Worm (Caenorhabditis elegans): ENCODE data around the gene clec-82.

The clec-82 gene

ce11 chrIV:2850586-2850985 is 15.1 kb downstream of the clec-82 start, which contains the start of gene clec-85:
Gene clec-85 (plus strand): TSS chrIV:2850886.
- TF ChIP-seq pha-4 (tag; optimal IDR thresholded peaks at IDR 0.05) (no peak), lin-13 (tag; optimal IDR thresholded peaks at IDR 0.05) (no peak), unc-39 (tag; optimal IDR thresholded peaks at IDR 0.05) (no peak), ceh-39 (tag; optimal IDR thresholded peaks at IDR 0.05) (no peak), mep-1 (tag; optimal IDR thresholded peaks at IDR 0.05) (no peak), mab-5 (tag; optimal IDR thresholded peaks at IDR 0.05) (no peak)

- TF ChIP-seq flh-1 (GFP tag; optimal IDR thresholded peaks at IDR 0.05) (no peak), ces-1 (GFP tag; optimal IDR thresholded peaks at IDR 0.05) (no peak), mls-2 (tag; optimal IDR thresholded peaks at IDR 0.05) (no peak), bed-3 (GFP tag; optimal IDR thresholded peaks at IDR 0.05) (no peak), ceh-83 (GFP tag; optimal IDR thresholded peaks at IDR 0.05) (no peak), drap-1 (GFP tag; optimal IDR thresholded peaks at IDR 0.05) (no peak), pha-4 (tag; optimal IDR thresholded peaks at IDR 0.05) (no peak), elt-1 (tag; optimal IDR thresholded peaks at IDR 0.05; ENCODE audit: borderline replicate concordance, insufficient read depth) (no peak), unc-62 (GFP tag; optimal IDR thresholded peaks at IDR 0.05) (no peak), zip-8 (tag; optimal IDR thresholded peaks at IDR 0.05) (no peak)
Observed at ce11 chrIV:2851625-2852024, 16.2 kb downstream of the clec-82 start.

DNA sequence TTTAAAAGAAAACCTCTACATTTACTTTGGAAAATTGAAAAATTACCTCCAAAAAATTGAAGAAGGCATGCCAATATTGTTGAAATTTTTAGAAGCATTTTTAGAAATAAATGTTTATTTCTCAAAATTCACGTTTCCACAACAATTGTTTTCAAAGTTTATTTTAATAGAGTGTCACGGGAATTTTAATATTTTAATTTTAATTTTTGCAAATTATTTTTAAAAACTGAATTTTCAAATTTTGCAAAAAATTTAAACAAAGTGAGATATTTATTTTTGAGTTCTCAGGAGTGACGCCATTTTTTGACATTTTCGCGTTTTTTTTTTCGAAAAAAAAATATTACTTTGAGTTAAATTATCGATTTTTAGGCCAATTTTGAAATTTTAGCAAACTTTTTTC is 17.7 kb downstream of the clec-82 start, which contains the start of gene Y54G2A.49:
Gene Y54G2A.49, minus strand, starts transcription at position 101 of the 400 bp plus-strand sequence.
- no peak for TF ChIP-seq sem-2 (GFP tag; optimal IDR thresholded peaks at IDR 0.05)
- TF ChIP-seq nhr-2 (tag; optimal IDR thresholded peaks at IDR 0.05): no peak
- TF ChIP-seq elt-3 (tag; optimal IDR thresholded peaks at IDR 0.05): no peak
- no peak for TF ChIP-seq cnd-1 (tag; optimal IDR thresholded peaks at IDR 0.05)
- TF ChIP-seq unc-120 (tag; optimal IDR thresholded peaks at IDR 0.05; ENCODE audit: poor library complexity, severe bottlenecking): no peak
- TF ChIP-seq zip-8 (tag; optimal IDR thresholded peaks at IDR 0.05): no peak
- TF ChIP-seq lsy-2 (tag; optimal IDR thresholded peaks at IDR 0.05): no peak
- TF ChIP-seq mep-1 (tag; optimal IDR thresholded peaks at IDR 0.05): no peak
- no peak for TF ChIP-seq nhr-76 (tag; optimal IDR thresholded peaks at IDR 0.05)
- TF ChIP-seq bed-3 (GFP tag; optimal IDR thresholded peaks at IDR 0.05): no peak
- no peak for TF ChIP-seq nhr-237 (tag; optimal IDR thresholded peaks at IDR 0.05)
- TF ChIP-seq mls-2 (tag; optimal IDR thresholded peaks at IDR 0.05): no peak
- TF ChIP-seq pha-4 (tag; optimal IDR thresholded peaks at IDR 0.05): no peak
- TF ChIP-seq tbx-8 (GFP tag; optimal IDR thresholded peaks at IDR 0.05): no peak
- TF ChIP-seq nhr-28 (tag; optimal IDR thresholded peaks at IDR 0.05): no peak
- no peak for TF ChIP-seq ceh-83 (GFP tag; optimal IDR thresholded peaks at IDR 0.05)
- TF ChIP-seq ces-1 (GFP tag; optimal IDR thresholded peaks at IDR 0.05): no peak
- TF ChIP-seq nhr-12 (tag; optimal IDR thresholded peaks at IDR 0.05): no peak
- TF ChIP-seq flh-1 (GFP tag; optimal IDR thresholded peaks at IDR 0.05): no peak
- TF ChIP-seq ceh-39 (tag; optimal IDR thresholded peaks at IDR 0.05): no peak

DNA sequence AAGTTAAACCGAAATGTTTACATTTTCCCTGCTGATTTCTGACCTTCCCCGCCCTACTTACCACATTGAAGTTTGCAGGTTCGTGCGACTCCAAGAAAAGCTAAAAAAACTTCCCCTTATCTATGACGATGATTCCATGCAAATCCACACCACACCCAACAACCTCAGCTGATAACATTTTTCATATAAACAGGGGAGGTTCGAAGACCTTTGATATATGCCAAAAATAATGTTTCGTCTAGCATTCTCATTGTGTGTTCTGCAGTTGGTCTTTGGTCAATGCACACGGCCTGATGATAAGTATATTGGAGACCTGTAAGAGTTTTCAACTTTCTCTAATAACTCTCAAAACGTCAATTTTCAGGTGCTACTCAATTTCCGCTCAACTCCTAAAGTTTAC is 18.7 kb downstream of the clec-82 start:
- TF ChIP-seq ces-1 (GFP tag; optimal IDR thresholded peaks at IDR 0.05) (no peak), nhr-237 (tag; optimal IDR thresholded peaks at IDR 0.05) (no peak), lsy-2 (tag; optimal IDR thresholded peaks at IDR 0.05) (no peak), nhr-76 (tag; optimal IDR thresholded peaks at IDR 0.05) (no peak)

DNA sequence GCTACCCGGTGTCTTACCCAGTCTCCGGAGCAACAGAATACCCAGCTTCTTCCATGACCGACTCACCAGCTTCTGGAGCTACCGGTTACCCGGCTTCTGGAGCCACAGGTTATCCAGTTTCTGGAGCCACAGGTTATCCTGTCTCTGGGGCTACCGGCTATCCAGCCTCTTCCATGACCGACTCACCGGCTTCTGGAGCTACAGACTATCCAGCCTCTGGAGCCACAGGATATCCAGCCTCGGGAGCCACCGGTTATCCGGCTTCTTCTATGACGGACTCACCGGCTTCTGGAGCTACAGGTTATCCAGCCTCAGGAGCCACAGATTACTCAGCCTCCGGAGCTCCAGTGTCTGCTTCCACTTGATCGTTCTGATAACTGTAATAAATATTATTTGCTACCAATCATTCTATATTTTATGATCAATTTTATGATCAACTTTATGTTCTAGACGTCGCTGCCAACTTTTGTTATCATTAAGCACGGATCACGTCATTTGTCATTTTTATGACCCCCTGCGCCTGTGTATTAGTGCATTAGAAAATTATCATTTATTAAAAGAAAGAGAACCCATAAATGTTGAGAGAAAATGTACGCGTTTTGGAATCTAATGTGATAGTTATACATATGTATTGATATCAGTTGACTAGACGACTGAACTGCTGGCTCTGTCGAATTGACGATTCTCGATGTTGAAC is 19.7 kb downstream of the clec-82 start:
- TF ChIP-seq elt-1 (tag; optimal IDR thresholded peaks at IDR 0.05; ENCODE audit: borderline replicate concordance, insufficient read depth) (no peak), nhr-237 (tag; optimal IDR thresholded peaks at IDR 0.05) (no peak), unc-62 (GFP tag; optimal IDR thresholded peaks at IDR 0.05) (no peak), nhr-28 (tag; optimal IDR thresholded peaks at IDR 0.05) (no peak), lsy-2 (tag; optimal IDR thresholded peaks at IDR 0.05) (no peak), sptf-1 (tag; optimal IDR thresholded peaks at IDR 0.05) (no peak)

ce11 chrIV:2858734-2859133 is 23.3 kb downstream of the clec-82 start:
- TF ChIP-seq hlh-1 (tag; optimal IDR thresholded peaks at IDR 0.05): no peak
- no peak for TF ChIP-seq lin-32 (GFP tag; optimal IDR thresholded peaks at IDR 0.05)
- TF ChIP-seq sptf-1 (tag; optimal IDR thresholded peaks at IDR 0.05): no peak
- TF ChIP-seq elt-3 (tag; optimal IDR thresholded peaks at IDR 0.05): no peak
- no peak for TF ChIP-seq ces-1 (GFP tag; optimal IDR thresholded peaks at IDR 0.05)
- no peak for TF ChIP-seq nhr-28 (tag; optimal IDR thresholded peaks at IDR 0.05)
- no peak for TF ChIP-seq sem-2 (GFP tag; optimal IDR thresholded peaks at IDR 0.05)
- TF ChIP-seq elt-1 (tag; optimal IDR thresholded peaks at IDR 0.05; ENCODE audit: borderline replicate concordance, insufficient read depth): no peak
- no peak for TF ChIP-seq pha-4 (tag; optimal IDR thresholded peaks at IDR 0.05)
- TF ChIP-seq mab-5 (tag; optimal IDR thresholded peaks at IDR 0.05): no peak
- no peak for TF ChIP-seq lsy-2 (tag; optimal IDR thresholded peaks at IDR 0.05)
- no peak for TF ChIP-seq unc-39 (tag; optimal IDR thresholded peaks at IDR 0.05)
- no peak for TF ChIP-seq mep-1 (tag; optimal IDR thresholded peaks at IDR 0.05)
- no peak for TF ChIP-seq unc-120 (tag; optimal IDR thresholded peaks at IDR 0.05; ENCODE audit: poor library complexity, severe bottlenecking)

All from whole organism, mixed stage, embryonic.